Worm (Caenorhabditis elegans) whole organism, midembryonic: ENCODE measurements around the gene nhr-212.

Experiments
- T22C8.4 ChIP-seq: fragments of 200-800 bp; sonication (Bioruptor generic); IDR thresholded peaks from 2 replicates; pipeline ENCODE4 v1.3.6; 2022; ENCODE audit warnings: missing genetic modification characterization, missing compliant biosample characterization
- cog-1 ChIP-seq: sonication (generic microtip); optimal IDR thresholded peaks from 2 replicates; lab custom pipeline; 2016; ENCODE audit warnings: missing genetic modification characterization, missing compliant biosample characterization
- flt-1 ChIP-seq: fragments of 200-800 bp; sonication (Bioruptor generic); IDR thresholded peaks from 2 replicates; pipeline ENCODE4 v1.3.6; 2022; ENCODE audit warnings: missing genetic modification characterization, missing compliant biosample characterization
- klf-2 ChIP-seq: fragments of 200-800 bp; sonication (Bioruptor generic); conservative IDR thresholded peaks from 2 replicates; pipeline ENCODE4 v1.3.6; 2022; ENCODE audit warnings: missing genetic modification reagents, missing genetic modification characterization, missing compliant biosample characterization
- med-1 ChIP-seq: sonication (generic microtip); optimal IDR thresholded peaks from 2 replicates; lab custom pipeline; 2017; ENCODE audit warnings: missing genetic modification characterization, mild to moderate bottlenecking, missing compliant biosample characterization, antibody characterized with exemption, missing genetic modification reagents; ENCODE audit not compliant: insufficient read depth
- ref-1 ChIP-seq: fragments of 200-800 bp; sonication (Bioruptor generic); conservative IDR thresholded peaks from 2 replicates; pipeline ENCODE4 v1.3.6; 2022; ENCODE audit warnings: missing genetic modification reagents, missing genetic modification characterization, missing compliant biosample characterization
- tab-1 ChIP-seq: fragments of 200-800 bp; sonication (Bioruptor generic); IDR thresholded peaks from 2 replicates; pipeline ENCODE4 v1.3.6; 2022; ENCODE audit warnings: missing genetic modification characterization, missing compliant biosample characterization
- ztf-23 ChIP-seq: fragments of 200-800 bp; sonication (Bioruptor generic); IDR thresholded peaks from 2 replicates; pipeline ENCODE4 v1.3.6; 2022; ENCODE audit warnings: missing genetic modification reagents, missing genetic modification characterization, missing compliant biosample characterization
- ztf-29 ChIP-seq: fragments of 200-800 bp; sonication (Bioruptor generic); IDR thresholded peaks from 2 replicates; pipeline ENCODE4 v1.3.6; 2022; ENCODE audit warnings: missing genetic modification reagents, missing genetic modification characterization, missing compliant biosample characterization

The nhr-212 gene

DNA sequence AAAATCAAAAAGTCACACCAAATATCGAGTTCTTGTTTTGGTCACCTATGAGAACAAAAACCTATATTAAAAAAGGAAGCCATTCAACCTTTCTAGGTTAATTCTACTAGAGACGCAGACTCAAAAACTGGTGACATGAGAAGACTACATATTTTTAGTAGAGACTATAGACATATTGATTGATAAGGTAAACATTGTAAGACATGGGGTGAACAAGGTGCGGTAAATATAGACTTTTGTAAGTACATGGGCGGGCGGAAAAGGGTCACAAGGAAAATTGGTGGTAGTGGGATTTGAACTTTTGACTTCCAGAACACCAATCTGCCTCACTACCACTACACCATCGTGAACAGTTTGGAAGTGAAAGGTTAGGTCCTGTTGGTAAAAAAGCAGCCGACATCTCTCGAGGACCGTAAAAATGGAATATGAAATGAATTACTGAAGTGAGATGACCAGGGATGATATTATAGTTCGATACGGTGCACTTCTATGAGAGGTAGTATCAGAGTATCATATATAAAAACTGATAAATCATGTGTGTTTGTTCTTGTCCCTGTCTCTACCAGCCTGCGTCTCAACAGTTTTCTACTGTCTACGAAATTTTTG lies at the start of gene nhr-212:
Gene nhr-212 (plus strand): TSS at position 573 of the 606 bp plus-strand sequence.
- TF ChIP-seq flt-1 (no peak), ref-1 (GFP tag; lab: Robert Waterston, UW) (no peak), tab-1 (GFP tag; lab: Robert Waterston, UW) (no peak)

DNA sequence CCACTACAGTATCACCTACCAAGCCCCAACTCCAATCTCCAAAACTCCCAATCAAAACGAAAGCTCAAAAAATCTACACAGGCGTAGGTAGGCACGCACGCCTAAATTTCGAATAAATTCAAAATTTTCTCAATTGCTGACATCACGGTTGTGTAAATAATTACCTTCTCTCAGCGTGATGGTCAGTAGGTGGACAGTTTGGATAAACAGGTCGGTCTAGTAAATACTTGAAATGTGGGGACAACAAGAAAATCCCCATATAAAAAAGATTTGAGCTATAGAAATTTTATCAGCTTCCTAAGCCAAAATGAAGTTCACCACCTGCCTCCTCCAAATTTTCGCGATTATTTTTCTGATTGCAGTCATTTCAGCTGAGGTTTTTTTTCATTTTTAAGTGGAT lies 46.6 kb upstream of the nhr-212 start, which contains the start of gene B0554.1:
Gene B0554.1 (plus strand): TSS at position 301 of the 400 bp plus-strand sequence.
- no peak for TF ChIP-seq cog-1 (tag; lab: Kevin White, UChicago)
- no peak for TF ChIP-seq med-1 (GFP tag; lab: Kevin White, UChicago)

DNA sequence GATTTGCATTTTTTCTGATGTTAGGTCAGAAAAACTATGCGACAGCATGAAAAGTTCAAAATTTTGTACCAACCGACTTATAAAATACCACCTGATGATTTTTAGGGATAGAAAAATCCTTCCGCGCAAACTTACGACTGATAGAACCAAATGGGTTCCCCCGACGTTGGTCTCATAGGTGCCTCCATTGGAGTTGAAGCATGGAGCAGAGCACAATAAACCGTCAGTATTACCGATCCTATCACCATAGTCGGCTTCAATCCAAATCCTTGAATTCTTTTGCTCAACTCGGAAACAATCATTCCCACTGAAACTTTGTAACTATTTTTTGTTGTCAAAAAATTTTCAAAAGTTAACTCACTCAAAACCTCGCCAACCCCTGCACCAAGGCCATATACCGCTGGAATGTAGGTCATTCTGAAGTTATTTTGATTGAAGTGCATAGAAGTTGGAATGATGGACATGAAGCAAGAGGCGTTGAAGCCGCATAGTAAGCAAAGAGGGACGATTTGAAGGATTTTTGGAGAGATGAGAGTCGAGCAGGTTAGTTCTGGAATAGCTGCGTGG lies 45.4 kb upstream of the nhr-212 start:
- no peak for TF ChIP-seq T22C8.4
- TF ChIP-seq flt-1 = no peak
- TF ChIP-seq ztf-29 = no peak
- no peak for TF ChIP-seq ztf-23 (GFP tag; lab: Robert Waterston, UW)
- no peak for TF ChIP-seq klf-2 (GFP tag; lab: Robert Waterston, UW)
- no peak for TF ChIP-seq cog-1 (tag; lab: Kevin White, UChicago)
- TF ChIP-seq med-1 (GFP tag; lab: Kevin White, UChicago) = no peak
- no peak for TF ChIP-seq tab-1 (GFP tag; lab: Robert Waterston, UW)
- no peak for TF ChIP-seq ref-1 (GFP tag; lab: Robert Waterston, UW)

DNA sequence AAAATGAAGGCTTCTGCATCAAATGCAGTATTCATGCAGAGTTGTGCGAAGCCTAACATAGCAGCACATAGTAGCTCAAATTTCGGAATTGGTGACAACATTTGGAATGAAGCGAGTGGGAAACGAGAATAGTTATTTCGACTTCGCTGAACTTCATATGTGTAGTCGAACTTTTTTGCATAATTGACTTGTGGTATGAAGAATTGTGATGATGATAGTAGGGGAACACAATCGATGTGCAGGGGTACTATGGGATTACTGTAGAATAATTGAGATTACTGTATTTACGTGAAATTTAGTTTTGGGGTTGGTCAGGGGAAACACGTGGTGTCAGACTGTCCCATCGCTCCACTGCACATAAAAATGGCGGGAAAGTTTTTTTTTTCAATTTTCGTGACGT lies 43.7 kb upstream of the nhr-212 start, which contains the start of gene B0554.7:
Gene B0554.7 (minus strand): TSS at position 101 of the 400 bp plus-strand sequence.
- no peak for TF ChIP-seq ztf-29
- TF ChIP-seq klf-2 (GFP tag; lab: Robert Waterston, UW) = no peak
- no peak for TF ChIP-seq ztf-23 (GFP tag; lab: Robert Waterston, UW)
- no peak for TF ChIP-seq ref-1 (GFP tag; lab: Robert Waterston, UW)
- no peak for TF ChIP-seq T22C8.4
- no peak for TF ChIP-seq cog-1 (tag; lab: Kevin White, UChicago)
- TF ChIP-seq tab-1 (GFP tag; lab: Robert Waterston, UW) = no peak
- TF ChIP-seq flt-1 = no peak
- TF ChIP-seq med-1 (GFP tag; lab: Kevin White, UChicago) = no peak

DNA sequence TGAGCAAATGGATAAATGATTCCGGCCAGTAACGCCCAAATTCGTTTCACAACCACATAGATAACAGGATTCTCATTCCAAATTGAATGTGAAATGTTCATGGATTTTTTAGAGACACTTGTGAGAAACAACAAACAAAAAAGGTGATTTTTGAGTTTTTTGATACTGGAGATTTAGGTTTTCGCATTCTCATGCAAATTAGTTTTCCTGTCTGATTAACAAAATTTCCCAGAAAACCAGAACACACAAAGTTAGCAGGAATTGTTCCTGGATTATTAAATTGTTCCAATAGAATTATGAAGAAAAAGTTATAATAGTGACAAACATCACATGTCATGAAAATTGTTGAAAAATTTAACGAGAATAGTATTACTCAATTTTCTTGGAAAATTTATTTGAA lies 41.5 kb upstream of the nhr-212 start, which contains the start of gene srh-33:
Gene srh-33 (minus strand): TSS at position 101 of the 400 bp plus-strand sequence.
- no peak for TF ChIP-seq klf-2 (GFP tag; lab: Robert Waterston, UW)
- TF ChIP-seq flt-1 = no peak
- TF ChIP-seq T22C8.4 = no peak
- TF ChIP-seq ztf-23 (GFP tag; lab: Robert Waterston, UW) = no peak
- TF ChIP-seq med-1 (GFP tag; lab: Kevin White, UChicago) = no peak
- no peak for TF ChIP-seq ref-1 (GFP tag; lab: Robert Waterston, UW)
- TF ChIP-seq ztf-29 = no peak
- no peak for TF ChIP-seq tab-1 (GFP tag; lab: Robert Waterston, UW)
- TF ChIP-seq cog-1 (tag; lab: Kevin White, UChicago) = no peak

DNA sequence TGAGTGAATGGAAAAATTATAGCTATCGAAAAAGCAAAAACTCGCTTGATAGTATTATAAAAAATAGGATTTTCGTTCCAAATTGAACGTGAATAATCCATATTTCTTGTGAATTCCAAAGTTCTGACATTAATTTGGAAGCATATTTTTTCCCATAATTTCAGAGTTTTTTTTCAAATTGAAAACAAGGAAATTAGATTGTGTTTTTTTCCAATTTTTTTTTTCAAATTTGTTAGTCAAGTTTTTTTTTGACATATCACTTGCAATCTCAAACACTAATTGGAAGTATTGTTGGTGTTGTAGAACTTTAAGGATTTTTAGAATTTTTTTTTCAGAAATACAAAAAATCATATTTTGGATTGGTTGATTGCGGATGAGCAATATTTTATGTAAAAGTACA lies 38.1 kb upstream of the nhr-212 start, which contains the start of gene srh-34:
Gene srh-34 (minus strand): TSS at position 101 of the 400 bp plus-strand sequence.
- TF ChIP-seq T22C8.4 = no peak
- TF ChIP-seq ref-1 (GFP tag; lab: Robert Waterston, UW) = no peak
- TF ChIP-seq ztf-29 = no peak
- TF ChIP-seq ztf-23 (GFP tag; lab: Robert Waterston, UW) = no peak

DNA sequence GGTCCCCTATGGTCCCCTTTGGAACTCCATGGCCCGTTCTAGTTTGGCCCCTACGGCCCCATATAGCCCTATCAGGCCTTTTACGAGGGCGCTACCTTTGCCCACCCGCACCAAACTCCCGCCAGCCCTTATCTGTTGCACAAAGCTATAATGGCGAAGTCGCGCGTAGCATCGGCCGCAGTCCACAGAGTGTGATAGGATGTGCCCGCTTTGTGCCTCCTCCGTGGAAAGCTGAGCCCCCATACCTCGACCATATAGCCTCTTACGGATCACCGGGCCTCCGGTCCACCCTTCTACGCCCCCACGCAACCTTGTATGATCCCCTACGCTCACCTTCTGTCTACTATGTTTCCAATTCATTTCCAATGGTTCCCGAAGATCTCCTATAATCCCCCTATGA lies 37.7 kb upstream of the nhr-212 start:
- TF ChIP-seq tab-1 (GFP tag; lab: Robert Waterston, UW) (0 out of 2 replicates have a peak, but pooled peaks have one; percentile 40), flt-1 (0 out of 2 replicates have a peak, but pooled peaks have one; percentile 32), med-1 (GFP tag; lab: Kevin White, UChicago) (no peak), ref-1 (GFP tag; lab: Robert Waterston, UW) (no peak)

DNA sequence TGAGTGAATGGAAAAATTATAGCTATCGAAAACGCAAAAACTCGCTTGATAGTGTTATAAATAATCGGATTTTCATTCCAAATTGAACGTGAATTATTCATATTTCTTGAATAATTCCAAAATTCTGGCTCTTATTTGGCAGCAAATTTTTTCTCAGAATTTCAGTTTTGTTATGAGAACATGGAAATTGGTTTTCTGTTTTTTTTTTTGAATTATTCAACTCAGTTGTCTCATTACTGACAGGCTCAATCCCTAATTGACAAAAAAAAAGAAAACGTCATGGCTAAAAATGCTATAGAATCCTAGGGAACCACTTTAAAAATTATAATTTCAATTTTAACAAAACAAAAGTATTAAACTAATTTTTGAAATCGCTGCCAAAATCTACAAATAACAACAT lies 35.5 kb upstream of the nhr-212 start, which contains the start of gene srh-35:
Gene srh-35 (minus strand): TSS at position 101 of the 400 bp plus-strand sequence.
- TF ChIP-seq klf-2 (GFP tag; lab: Robert Waterston, UW) = no peak
- TF ChIP-seq ztf-29 = no peak

DNA sequence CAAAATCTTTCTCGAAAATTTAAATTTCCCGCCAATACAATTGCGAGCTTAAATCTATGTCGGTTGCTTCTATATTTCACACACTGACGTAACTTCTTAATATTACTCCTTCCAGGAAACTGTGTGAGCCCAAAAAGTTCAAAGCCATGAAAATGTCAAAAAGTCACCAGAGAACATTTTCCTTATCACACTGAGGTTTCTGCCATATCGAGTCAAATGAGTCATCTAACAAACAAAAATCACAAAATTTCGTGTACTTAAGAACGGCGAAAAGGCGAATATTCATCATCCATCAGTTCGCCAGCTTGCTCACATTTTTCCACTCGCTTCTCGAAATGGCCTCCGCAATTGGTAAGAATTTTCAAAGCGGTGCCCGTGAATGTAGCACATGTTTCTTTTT lies 35.0 kb upstream of the nhr-212 start, which contains the start of gene M02H5.8:
Gene M02H5.8 (plus strand): TSS at position 297 of the 400 bp plus-strand sequence.
- TF ChIP-seq ztf-23 (GFP tag; lab: Robert Waterston, UW) (no peak), med-1 (GFP tag; lab: Kevin White, UChicago) (no peak), T22C8.4 (no peak), klf-2 (GFP tag; lab: Robert Waterston, UW) (no peak), cog-1 (tag; lab: Kevin White, UChicago) (no peak), ref-1 (GFP tag; lab: Robert Waterston, UW) (no peak)

DNA sequence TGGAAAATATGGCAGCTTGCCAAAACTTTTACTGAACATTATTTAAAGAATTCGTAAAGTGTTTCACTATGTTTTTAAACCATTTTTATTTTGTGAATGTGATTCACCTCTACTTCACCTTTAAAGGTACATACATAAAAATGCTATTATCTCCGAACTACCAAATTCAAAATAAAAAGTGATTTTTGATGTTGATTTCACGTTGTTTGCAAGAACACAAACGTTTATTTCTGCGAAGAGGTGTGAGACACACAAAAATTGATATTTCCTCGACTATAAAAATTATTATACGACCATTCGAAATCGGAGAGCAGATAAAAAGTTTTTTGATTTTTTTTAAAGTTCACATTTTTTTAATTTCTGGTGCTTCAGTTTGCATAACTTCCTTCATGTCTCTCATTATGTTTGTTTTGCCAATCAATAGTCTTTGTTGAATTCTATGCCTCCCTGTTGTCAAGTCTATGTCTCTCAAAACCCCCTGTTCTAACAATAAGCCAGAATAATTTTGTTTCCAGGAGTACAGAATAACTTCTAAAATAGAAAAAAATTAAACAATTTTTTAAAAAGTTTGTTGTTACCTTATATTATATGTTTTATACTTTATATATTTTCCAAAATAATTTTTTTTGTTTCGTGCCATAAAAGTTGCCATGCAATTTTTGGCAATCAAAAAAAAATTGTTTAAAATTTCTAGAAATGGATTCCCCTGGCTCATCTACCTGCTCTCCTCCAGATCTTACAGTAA lies 33.7 kb upstream of the nhr-212 start, which contains the start of gene nhr-123:
Gene nhr-123 (plus strand): TSS at position 695 of the 745 bp plus-strand sequence.
- TF ChIP-seq med-1 (GFP tag; lab: Kevin White, UChicago) (no peak), cog-1 (tag; lab: Kevin White, UChicago) (no peak), ref-1 (GFP tag; lab: Robert Waterston, UW) (no peak), T22C8.4 (no peak), flt-1 (no peak), klf-2 (GFP tag; lab: Robert Waterston, UW) (no peak), tab-1 (GFP tag; lab: Robert Waterston, UW) (no peak), ztf-23 (GFP tag; lab: Robert Waterston, UW) (no peak), ztf-29 (no peak)
